Fruit fly (Drosophila melanogaster): Measurements from ENCODE around the gene ais.
A peak's percentile ranks its signal among the peaks of the same experiment; 100 is the strongest.

The ais gene

DNA sequence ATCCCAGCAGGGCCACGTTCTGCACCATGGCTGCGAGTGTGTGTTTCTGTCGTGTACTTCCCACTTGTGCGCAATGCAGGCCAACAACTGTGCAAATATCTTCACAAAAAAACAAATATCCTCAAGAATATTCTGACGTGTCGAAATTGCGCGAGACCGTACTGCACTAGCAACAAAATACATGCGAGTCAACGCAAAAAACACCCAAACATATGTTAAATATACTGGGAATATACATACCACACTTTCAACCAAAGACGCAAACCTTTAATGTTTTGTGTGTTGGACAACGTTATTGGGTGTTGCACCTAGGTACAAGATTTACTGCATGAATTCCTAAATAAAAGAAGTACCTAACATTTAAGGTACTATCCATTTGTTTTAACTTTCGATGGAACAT lies 2.4 kb downstream of the ais start, which contains the start of gene NUCB1 (continued):
- no peak for TF ChIP-seq CG13424 (tag; optimal IDR thresholded peaks at IDR 0.05)
- TF ChIP-seq ERR (GFP tag; optimal IDR thresholded peaks at IDR 0.05) = peak; percentile 34
- no peak for TF ChIP-seq CG9437 (GFP tag; optimal IDR thresholded peaks at IDR 0.05)
- TF ChIP-seq lola (GFP tag; optimal IDR thresholded peaks at IDR 0.05) = peak in 1 of 3 experiments; percentile 16
- TF ChIP-seq gfzf (GFP tag; optimal IDR thresholded peaks at IDR 0.05) = peak; percentile 97
- TF ChIP-seq BEAF-32 (GFP tag; optimal IDR thresholded peaks at IDR 0.05) = peak; percentile 45
- no peak for TF ChIP-seq her (GFP tag; optimal IDR thresholded peaks at IDR 0.05)
- TF ChIP-seq Blimp-1 (GFP tag; optimal IDR thresholded peaks at IDR 0.05) = no peak
- TF ChIP-seq Doc3 (GFP tag; IDR thresholded peaks at IDR 0.05; ENCODE audit: partially characterized antibody) = no peak
- TF ChIP-seq Rx (GFP tag; IDR thresholded peaks at IDR 0.05) = no peak
- peak; percentile 60 for TF ChIP-seq CG14710 (tag; optimal IDR thresholded peaks at IDR 0.05)
- TF ChIP-seq CG9876 (GFP tag; optimal IDR thresholded peaks at IDR 0.05) = no peak
- TF ChIP-seq CG11560 (tag; IDR thresholded peaks at IDR 0.05) = no peak
- TF ChIP-seq CG6254 (GFP tag; optimal IDR thresholded peaks at IDR 0.05) = no peak
- TF ChIP-seq Poxn (GFP tag; IDR thresholded peaks at IDR 0.05) = no peak; the same call in 1 of the 2 replicates
- no peak for TF ChIP-seq eyg (GFP tag; optimal IDR thresholded peaks at IDR 0.05)
- TF ChIP-seq zen2 (GFP tag; IDR thresholded peaks at IDR 0.05; ENCODE audit: partially characterized antibody) = no peak
- no peak for TF ChIP-seq run (tag; optimal IDR thresholded peaks at IDR 0.05)
- no peak for TF ChIP-seq CG10147 (GFP tag; optimal IDR thresholded peaks at IDR 0.05)
- no peak for TF ChIP-seq CG2199 (GFP tag; IDR thresholded peaks at IDR 0.05)
- TF ChIP-seq otp (GFP tag; IDR thresholded peaks at IDR 0.05) = no peak
- no peak for TF ChIP-seq rib (GFP tag; IDR thresholded peaks at IDR 0.05)
- TF ChIP-seq Kr (GFP tag; optimal IDR thresholded peaks at IDR 0.05) = no peak
- TF ChIP-seq GATAe (GFP tag; conservative IDR thresholded peaks at IDR 0.05) = no peak
- no peak for TF ChIP-seq CG4707 (GFP tag; optimal IDR thresholded peaks at IDR 0.05)
- TF ChIP-seq CG6654 (GFP tag; optimal IDR thresholded peaks at IDR 0.05) = no peak
- no peak for TF ChIP-seq pan (optimal IDR thresholded peaks at IDR 0.05)
- peak in 1 of 2 experiments; percentile 40 for TF ChIP-seq pan (GFP tag; optimal IDR thresholded peaks at IDR 0.05 in 1 of 2, IDR thresholded peaks at IDR 0.05 in 1 of 2)
- TF ChIP-seq odd (GFP tag; optimal IDR thresholded peaks at IDR 0.05) = no peak
- TF ChIP-seq cg (GFP tag; optimal IDR thresholded peaks at IDR 0.05) = no peak
- no peak for TF ChIP-seq H2.0 (GFP tag; IDR thresholded peaks at IDR 0.05)
- peak; percentile 68 for TF ChIP-seq sob (GFP tag; IDR thresholded peaks at IDR 0.05)
- peak; percentile 83 for TF ChIP-seq CG15514 (GFP tag; optimal IDR thresholded peaks at IDR 0.05)
- no peak; the same call in 1 of the 2 replicates for TF ChIP-seq CG8765 (GFP tag; IDR thresholded peaks at IDR 0.05)
- TF ChIP-seq CG32772 (GFP tag; IDR thresholded peaks at IDR 0.05) = no peak
- no peak for TF ChIP-seq CG10959 (GFP tag; IDR thresholded peaks at IDR 0.05)
- TF ChIP-seq CG2678 (tag; optimal IDR thresholded peaks at IDR 0.05) = no peak
- TF ChIP-seq Hr3 (GFP tag; optimal IDR thresholded peaks at IDR 0.05) = peak; percentile 19
- TF ChIP-seq grau (tag; optimal IDR thresholded peaks at IDR 0.05) = no peak
- TF ChIP-seq zfh1 (GFP tag; IDR thresholded peaks at IDR 0.05) = 0 out of 3 replicates have a peak, but pooled peaks have one; percentile 13
- no peak for TF ChIP-seq wek (GFP tag; optimal IDR thresholded peaks at IDR 0.05)
- peak; percentile 3 for TF ChIP-seq tin (GFP tag; optimal IDR thresholded peaks at IDR 0.05)
- TF ChIP-seq tll (GFP tag; optimal IDR thresholded peaks at IDR 0.05) = peak in 1 of 2 experiments; percentile 74
- no peak for TF ChIP-seq CG13296 (GFP tag; optimal IDR thresholded peaks at IDR 0.05)
- TF ChIP-seq br (optimal IDR thresholded peaks at IDR 0.05) = no peak
- TF ChIP-seq Side (GFP tag; optimal IDR thresholded peaks at IDR 0.05) = no peak
- TF ChIP-seq bcd (GFP tag; optimal IDR thresholded peaks at IDR 0.05) = peak; percentile 40
- peak; percentile 69 for TF ChIP-seq Jarid2 (GFP tag; optimal IDR thresholded peaks at IDR 0.05)
- no peak for TF ChIP-seq CG32767 (GFP tag; IDR thresholded peaks at IDR 0.05)
- no peak for TF ChIP-seq CG7556 (GFP tag; optimal IDR thresholded peaks at IDR 0.05)
- peak; percentile 26 for TF ChIP-seq luna (GFP tag; optimal IDR thresholded peaks at IDR 0.05)

All from whole organism, embryonic.